Fruit fly (Drosophila melanogaster) whole organism, wandering third instar larva: ENCODE measurements around the gene CG15539.

ENCODE experiments used
- Dfd ChIP-seq: fragments of >200 bp; optimal IDR thresholded peaks from 2 replicates; lab custom pipeline; 2017; ENCODE audit warnings: missing biosample characterization, missing genetic modification characterization
- Myc ChIP-seq: fragments of >200 bp; optimal IDR thresholded peaks from 2 replicates; lab custom pipeline; 2017
- Sp1 ChIP-seq: fragments of 200-800 bp; sonication (Bioruptor generic); optimal IDR thresholded peaks from 3 replicates; lab custom pipeline; 2019; ENCODE audit warnings: missing biosample characterization, mild to moderate bottlenecking, missing genetic modification characterization, moderate library complexity
- brk ChIP-seq: fragments of 200-800 bp; sonication (Bioruptor generic); optimal IDR thresholded peaks from 2 replicates; lab custom pipeline; 2016; ENCODE audit warnings: missing biosample characterization, mild to moderate bottlenecking, missing genetic modification characterization
- psq ChIP-seq: fragments of 200-800 bp; sonication (Bioruptor generic); optimal IDR thresholded peaks from 3 replicates; lab custom pipeline; 2017; ENCODE audit warnings: missing biosample characterization, mild to moderate bottlenecking, missing genetic modification characterization, moderate library complexity
- rgr ChIP-seq: fragments of 200-800 bp; sonication (Bioruptor generic); optimal IDR thresholded peaks from 3 replicates; lab custom pipeline; 2016; ENCODE audit warnings: missing biosample characterization, mild to moderate bottlenecking, missing genetic modification characterization

dm6 chr3R:30475910-30476309 lies 29.9 kb upstream of the CG15539 start:
- TF ChIP-seq psq (GFP tag; lab: Kevin White, UChicago) (no peak), brk (GFP tag; lab: Kevin White, UChicago) (no peak), Myc (lab: Kevin White, UChicago) (no peak), Dfd (GFP tag; lab: Kevin White, UChicago) (no peak), Sp1 (GFP tag; lab: Kevin White, UChicago) (no peak), rgr (GFP tag; lab: Kevin White, UChicago) (no peak)
